Fruit fly (Drosophila melanogaster) whole organism, embryonic: ENCODE measurements around the gene CG9150.
A peak's percentile ranks its signal among the peaks of the same experiment; 100 is the strongest.

Experiments
- Abd-B ChIP-seq: fragments of 200-800 bp; sonication (Bioruptor generic); optimal IDR thresholded peaks from 2 replicates; lab custom pipeline; 2018; ENCODE audit warnings: missing biosample characterization, mild to moderate bottlenecking, missing genetic modification characterization, moderate library complexity
- Asciz ChIP-seq: fragments of 200-800 bp; sonication (Bioruptor generic); optimal IDR thresholded peaks from 2 replicates; lab custom pipeline; 2017; ENCODE audit warnings: missing biosample characterization, mild to moderate bottlenecking, missing genetic modification characterization, missing genetic modification reagents
- B-H2 ChIP-seq: fragments of 200-800 bp; sonication (Bioruptor generic); optimal IDR thresholded peaks from 2 replicates; lab custom pipeline; 2018; ENCODE audit warnings: missing biosample characterization, mild to moderate bottlenecking, missing genetic modification characterization
- BEAF-32 ChIP-seq: fragments of 200-800 bp; sonication (Bioruptor generic); optimal IDR thresholded peaks from 3 replicates; lab custom pipeline; 2017; ENCODE audit warnings: missing biosample characterization, missing genetic modification characterization, mild to moderate bottlenecking, moderate library complexity, missing genetic modification reagents
- CG10209 ChIP-seq: fragments of 200-800 bp; sonication (Bioruptor generic); optimal IDR thresholded peaks from 3 replicates; lab custom pipeline; 2017; ENCODE audit warnings: missing biosample characterization, mild to moderate bottlenecking, missing genetic modification characterization, missing genetic modification reagents
- CG11504 ChIP-seq: fragments of 200-800 bp; sonication (Bioruptor generic); optimal IDR thresholded peaks from 3 replicates; lab custom pipeline; 2019; ENCODE audit warnings: missing biosample characterization, mild to moderate bottlenecking, missing genetic modification characterization, moderate library complexity
- CG12236 ChIP-seq: fragments of 200-800 bp; sonication (Bioruptor generic); optimal IDR thresholded peaks from 2 replicates; lab custom pipeline; 2016; ENCODE audit warnings: missing biosample characterization, missing genetic modification characterization
- CG15073 ChIP-seq: fragments of 200-800 bp; sonication (Bioruptor generic); optimal IDR thresholded peaks from 2 replicates; lab custom pipeline; 2016; ENCODE audit warnings: missing biosample characterization, missing genetic modification characterization
- CG17361 ChIP-seq: fragments of 200-800 bp; sonication (Bioruptor generic); IDR thresholded peaks from 3 replicates; pipeline ENCODE4 v1.3.6; 2022; ENCODE audit warnings: missing biosample characterization, missing genetic modification characterization
- CG18476 ChIP-seq: fragments of 200-800 bp; sonication (Bioruptor generic); optimal IDR thresholded peaks from 2 replicates; lab custom pipeline; 2016; ENCODE audit warnings: missing biosample characterization, mild to moderate bottlenecking, missing genetic modification characterization
- CG2120 ChIP-seq: fragments of 200-800 bp; sonication (Bioruptor generic); optimal IDR thresholded peaks from 3 replicates; lab custom pipeline; 2016; ENCODE audit warnings: missing biosample characterization, missing genetic modification characterization
- CG4360 ChIP-seq: fragments of 200-800 bp; sonication (Bioruptor generic); IDR thresholded peaks from 2 replicates; pipeline ENCODE4 v1.3.6; 2022; ENCODE audit warnings: missing biosample characterization, missing genetic modification characterization
- CG6254 ChIP-seq: fragments of 200-800 bp; sonication (Bioruptor generic); optimal IDR thresholded peaks from 3 replicates; lab custom pipeline; 2017; ENCODE audit warnings: mild to moderate bottlenecking, missing biosample characterization, missing genetic modification reagents, missing genetic modification characterization
- CG7271 ChIP-seq: fragments of 200-800 bp; sonication (Bioruptor generic); optimal IDR thresholded peaks from 2 replicates; lab custom pipeline; 2018; ENCODE audit warnings: missing biosample characterization, mild to moderate bottlenecking, missing genetic modification characterization, moderate library complexity
- CG7372 ChIP-seq: fragments of 200-800 bp; sonication (Bioruptor generic); IDR thresholded peaks from 2 replicates; pipeline ENCODE4 v1.3.6; 2022; ENCODE audit warnings: missing biosample characterization, missing genetic modification characterization
- CG7786 ChIP-seq: fragments of 200-800 bp; sonication (Bioruptor generic); optimal IDR thresholded peaks from 2 replicates; lab custom pipeline; 2016; ENCODE audit warnings: missing biosample characterization, missing genetic modification characterization
- D19B ChIP-seq: fragments of 200-800 bp; sonication (Bioruptor generic); optimal IDR thresholded peaks from 2 replicates; lab custom pipeline; 2017; ENCODE audit warnings: missing biosample characterization, mild to moderate bottlenecking, missing genetic modification characterization
- Dll ChIP-seq: fragments of 200-800 bp; sonication (Bioruptor generic); IDR thresholded peaks from 4 replicates; pipeline ENCODE4 v1.3.6; 2022; ENCODE audit warnings: missing biosample characterization, missing genetic modification characterization; ENCODE audit not compliant: partially characterized antibody
- Doc3 ChIP-seq: fragments of 200-800 bp; sonication (Bioruptor generic); IDR thresholded peaks from 3 replicates; pipeline ENCODE4 v1.3.6; 2022; ENCODE audit warnings: missing biosample characterization, missing genetic modification characterization; ENCODE audit not compliant: partially characterized antibody
- Dref ChIP-seq: fragments of 200-800 bp; sonication (Bioruptor generic); IDR thresholded peaks from 2 replicates; pipeline ENCODE4 v1.3.6; 2022; ENCODE audit warnings: missing biosample characterization, missing genetic modification characterization
- Fer3 ChIP-seq: fragments of 200-800 bp; sonication (Bioruptor generic); optimal IDR thresholded peaks from 2 replicates; lab custom pipeline; 2018; ENCODE audit warnings: missing biosample characterization, mild to moderate bottlenecking, missing genetic modification characterization, moderate library complexity
- Gug ChIP-seq: fragments of 200-800 bp; sonication (Bioruptor generic); IDR thresholded peaks from 4 replicates; pipeline ENCODE4 v1.3.6; 2022; ENCODE audit warnings: missing biosample characterization, missing genetic modification characterization
- HLH4C ChIP-seq: fragments of 200-800 bp; sonication (Bioruptor generic); IDR thresholded peaks from 3 replicates; pipeline ENCODE4 v1.3.6; 2022; ENCODE audit warnings: missing biosample characterization, missing genetic modification characterization; ENCODE audit not compliant: partially characterized antibody
- HLHmδ ChIP-seq: fragments of 200-800 bp; sonication (Bioruptor generic); optimal IDR thresholded peaks from 2 replicates; lab custom pipeline; 2018; ENCODE audit warnings: missing biosample characterization, mild to moderate bottlenecking, missing genetic modification characterization, moderate library complexity
- MTF-1 ChIP-seq: fragments of 200-800 bp; sonication (Bioruptor generic); optimal IDR thresholded peaks from 2 replicates; lab custom pipeline; 2018; ENCODE audit warnings: missing biosample characterization, mild to moderate bottlenecking, missing genetic modification characterization, borderline replicate concordance
- NC2α ChIP-seq: fragments of 200-800 bp; sonication (Bioruptor generic); optimal IDR thresholded peaks from 2 replicates; lab custom pipeline; 2016; ENCODE audit warnings: missing biosample characterization, missing genetic modification characterization
- Nf-YC ChIP-seq: fragments of 200-800 bp; optimal IDR thresholded peaks from 3 replicates; lab custom pipeline; 2019; ENCODE audit warnings: missing biosample characterization, mild to moderate bottlenecking, missing genetic modification characterization, moderate library complexity
- NfI ChIP-seq: fragments of 200-800 bp; sonication (Bioruptor generic); optimal IDR thresholded peaks from 3 replicates; lab custom pipeline; 2018; ENCODE audit warnings: missing biosample characterization, mild to moderate bottlenecking, missing genetic modification characterization, moderate library complexity
- Oaz ChIP-seq: fragments of 200-800 bp; sonication (Bioruptor generic); IDR thresholded peaks from 2 replicates; pipeline ENCODE4 v1.3.6; 2022; ENCODE audit warnings: missing biosample characterization, missing genetic modification characterization
- Poxn ChIP-seq: fragments of 200-800 bp; sonication (Bioruptor generic); IDR thresholded peaks from 2 replicates; pipeline ENCODE4 v1.3.6; 2022; ENCODE audit warnings: missing biosample characterization, missing genetic modification characterization
- Ravus ChIP-seq: fragments of 200-800 bp; sonication (Bioruptor generic); IDR thresholded peaks from 2 replicates; pipeline ENCODE4 v1.3.6; 2022; ENCODE audit warnings: missing biosample characterization, missing genetic modification characterization
- Sin3A ChIP-seq: fragments of >200 bp; optimal IDR thresholded peaks from 2 replicates; lab custom pipeline; 2018
- Sox100B ChIP-seq: fragments of 200-800 bp; sonication (Bioruptor generic); optimal IDR thresholded peaks from 3 replicates; lab custom pipeline; 2018; ENCODE audit warnings: missing biosample characterization, mild to moderate bottlenecking, missing genetic modification characterization
- Trl ChIP-seq, 3 experiments: fragments of >200 bp in 2 of 3; fragments of 200-800 bp in 1 of 3; sonication (Bioruptor generic) in 1 of 3; optimal IDR thresholded peaks; 2 replicates in 1 of 3; 3 replicates in 2 of 3; lab custom pipeline; 2016 to 2017; ENCODE audit warnings: missing biosample characterization in 1 of 3, missing genetic modification characterization in 1 of 3
- ash1 ChIP-seq: fragments of 200-800 bp; sonication (Bioruptor generic); optimal IDR thresholded peaks from 2 replicates; lab custom pipeline; 2018; ENCODE audit warnings: missing biosample characterization, mild to moderate bottlenecking, missing genetic modification characterization
- bigmax ChIP-seq: fragments of 200-800 bp; sonication (Bioruptor generic); optimal IDR thresholded peaks from 2 replicates; lab custom pipeline; 2018; ENCODE audit warnings: missing biosample characterization, mild to moderate bottlenecking, missing genetic modification characterization
- br ChIP-seq: fragments of >200 bp; optimal IDR thresholded peaks from 2 replicates; lab custom pipeline; 2017
- crc ChIP-seq: fragments of 200-800 bp; sonication (Bioruptor generic); optimal IDR thresholded peaks from 2 replicates; lab custom pipeline; 2016; ENCODE audit warnings: missing biosample characterization, missing genetic modification characterization
- croc ChIP-seq: fragments of 200-800 bp; sonication (Bioruptor generic); conservative IDR thresholded peaks from 3 replicates; pipeline ENCODE4 v1.3.6; 2022; ENCODE audit warnings: missing biosample characterization, missing genetic modification characterization
- dati ChIP-seq: fragments of 200-800 bp; sonication (Bioruptor generic); IDR thresholded peaks from 2 replicates; pipeline ENCODE4 v1.3.6; 2022; ENCODE audit warnings: missing biosample characterization, missing genetic modification characterization
- eve ChIP-seq, 2 experiments: fragments of >200 bp; optimal IDR thresholded peaks; 2 replicates each; lab custom pipeline; 2017; ENCODE audit warnings: missing biosample characterization in 2 of 2, missing genetic modification characterization in 2 of 2
- gcm2 ChIP-seq: fragments of 200-800 bp; sonication (Bioruptor generic); optimal IDR thresholded peaks from 2 replicates; lab custom pipeline; 2016; ENCODE audit warnings: missing biosample characterization, missing genetic modification characterization
- gfzf ChIP-seq: fragments of 200-800 bp; sonication (Bioruptor generic); optimal IDR thresholded peaks from 2 replicates; lab custom pipeline; 2016; ENCODE audit warnings: missing biosample characterization, mild to moderate bottlenecking, missing genetic modification characterization, moderate library complexity
- ham ChIP-seq: fragments of 200-800 bp; sonication (Bioruptor generic); IDR thresholded peaks from 2 replicates; pipeline ENCODE4 v1.3.6; 2022; ENCODE audit warnings: missing biosample characterization, missing genetic modification characterization
- inv ChIP-seq: fragments of 200-800 bp; sonication (Bioruptor generic); IDR thresholded peaks from 2 replicates; pipeline ENCODE4 v1.3.6; 2022; ENCODE audit warnings: missing biosample characterization, missing genetic modification characterization; ENCODE audit not compliant: partially characterized antibody
- ken ChIP-seq: fragments of 200-800 bp; sonication (Bioruptor generic); IDR thresholded peaks from 3 replicates; pipeline ENCODE4 v1.3.6; 2022; ENCODE audit warnings: missing biosample characterization, missing genetic modification characterization
- phol ChIP-seq: fragments of 200-800 bp; sonication (Bioruptor generic); optimal IDR thresholded peaks from 3 replicates; lab custom pipeline; 2018; ENCODE audit warnings: missing biosample characterization, mild to moderate bottlenecking, missing genetic modification characterization, moderate library complexity
- pzg ChIP-seq: fragments of 200-800 bp; sonication (Bioruptor generic); optimal IDR thresholded peaks from 3 replicates; lab custom pipeline; 2018; ENCODE audit warnings: missing biosample characterization, mild to moderate bottlenecking, missing genetic modification characterization, moderate library complexity
- sim ChIP-seq: fragments of 200-800 bp; sonication (Bioruptor generic); IDR thresholded peaks from 2 replicates; pipeline ENCODE4 v1.3.6; 2022; ENCODE audit warnings: missing biosample characterization, missing genetic modification characterization
- sob ChIP-seq: fragments of 200-800 bp; sonication (Bioruptor generic); IDR thresholded peaks from 2 replicates; pipeline ENCODE4 v1.3.6; 2022; ENCODE audit warnings: missing biosample characterization, missing genetic modification characterization

Gene CG9150

dm6 chr2L:6082936-6083627, 14.7 kb upstream of the CG9150 start (continued):
- TF ChIP-seq phol (tag; lab: Kevin White, UChicago) = no peak
- TF ChIP-seq Sin3A = no peak
- no peak for TF ChIP-seq Asciz (GFP tag; lab: Kevin White, UChicago)
- TF ChIP-seq sim = no peak
- TF ChIP-seq CG12236 (GFP tag; lab: Kevin White, UChicago) = no peak
- no peak for TF ChIP-seq br (lab: Kevin White, UChicago)
- peak; percentile 3 for TF ChIP-seq B-H2 (GFP tag; lab: Kevin White, UChicago)
- no peak for TF ChIP-seq CG6254 (GFP tag; lab: Kevin White, UChicago)
- peak; percentile 34 for TF ChIP-seq CG10209 (GFP tag; lab: Kevin White, UChicago)
- TF ChIP-seq bigmax (GFP tag; lab: Kevin White, UChicago) = no peak
- TF ChIP-seq Poxn (GFP tag; lab: Robert Waterston, UW) = no peak
- TF ChIP-seq ham (GFP tag; lab: Robert Waterston, UW) = no peak
- TF ChIP-seq Gug = no peak
- TF ChIP-seq eve (GFP tag; optimal IDR thresholded peaks at IDR 0.05; lab: Kevin White, UChicago) = peak in 1 of 2 experiments; percentile 88
- TF ChIP-seq dati = no peak
- TF ChIP-seq Trl (optimal IDR thresholded peaks at IDR 0.05; lab: Kevin White, UChicago) = peak; percentile 10 to 87
- TF ChIP-seq Trl (GFP tag; optimal IDR thresholded peaks at IDR 0.05; lab: Kevin White, UChicago) = no peak
- TF ChIP-seq crc (GFP tag; lab: Kevin White, UChicago) = no peak
- no peak for TF ChIP-seq CG4360 (GFP tag; lab: Robert Waterston, UW)
- no peak for TF ChIP-seq CG7786 (GFP tag; lab: Kevin White, UChicago)
- no peak for TF ChIP-seq CG11504 (tag; lab: Kevin White, UChicago)
- no peak for TF ChIP-seq CG18476 (GFP tag; lab: Kevin White, UChicago)
- TF ChIP-seq CG17361 (GFP tag; lab: Robert Waterston, UW) = no peak
- no peak for TF ChIP-seq MTF-1 (GFP tag; lab: Kevin White, UChicago)
- TF ChIP-seq Doc3 (GFP tag; lab: Robert Waterston, UW) = no peak
- no peak for TF ChIP-seq NfI
- no peak for TF ChIP-seq ken (GFP tag; lab: Robert Waterston, UW)
- peak; percentile 45 for TF ChIP-seq Fer3 (tag; lab: Kevin White, UChicago)
- no peak for TF ChIP-seq Dll
- TF ChIP-seq Ravus (GFP tag; lab: Robert Waterston, UW) = no peak
- 0 out of 2 replicates have a peak, but pooled peaks have one; percentile 5 for TF ChIP-seq sob (GFP tag; lab: Robert Waterston, UW)
- TF ChIP-seq CG15073 (GFP tag; lab: Kevin White, UChicago) = no peak
- TF ChIP-seq Dref (GFP tag; lab: Robert Waterston, UW) = no peak
- TF ChIP-seq CG2120 (GFP tag; lab: Kevin White, UChicago) = peak; percentile 4
- no peak for TF ChIP-seq D19B (GFP tag; lab: Kevin White, UChicago)
- no peak for TF ChIP-seq ash1 (GFP tag; lab: Kevin White, UChicago)
- TF ChIP-seq Abd-B = no peak
- TF ChIP-seq HLHmδ (GFP tag; lab: Kevin White, UChicago) = no peak
- TF ChIP-seq Nf-YC (tag; lab: Kevin White, UChicago) = peak; percentile 57
- peak; percentile 35 for TF ChIP-seq Sox100B
- TF ChIP-seq CG7372 (GFP tag; lab: Robert Waterston, UW) = 0 out of 2 replicates have a peak, but pooled peaks have one; percentile 51
- no peak for TF ChIP-seq inv (GFP tag; lab: Robert Waterston, UW)
- no peak for TF ChIP-seq croc
- no peak for TF ChIP-seq gfzf (GFP tag; lab: Kevin White, UChicago)
- no peak for TF ChIP-seq NC2α (GFP tag; lab: Kevin White, UChicago)
- no peak for TF ChIP-seq Oaz (GFP tag; lab: Robert Waterston, UW)
- TF ChIP-seq pzg (GFP tag; lab: Kevin White, UChicago) = no peak
- no peak for TF ChIP-seq HLH4C (GFP tag; lab: Robert Waterston, UW)
- no peak for TF ChIP-seq gcm2
- TF ChIP-seq BEAF-32 (GFP tag; lab: Kevin White, UChicago) = no peak
- TF ChIP-seq CG7271 (tag; lab: Kevin White, UChicago) = no peak
